Worm (Caenorhabditis elegans) whole organism, midembryonic: ENCODE results near the gene cisd-1.

Experiments used
- T22C8.4 ChIP-seq: fragments of 200-800 bp; sonication (Bioruptor generic); IDR thresholded peaks from 2 replicates; pipeline ENCODE4 v1.3.6; 2022; ENCODE audit warnings: missing genetic modification characterization, missing compliant biosample characterization
- cog-1 ChIP-seq: sonication (generic microtip); optimal IDR thresholded peaks from 2 replicates; lab custom pipeline; 2016; ENCODE audit warnings: missing genetic modification characterization, missing compliant biosample characterization
- flt-1 ChIP-seq: fragments of 200-800 bp; sonication (Bioruptor generic); IDR thresholded peaks from 2 replicates; pipeline ENCODE4 v1.3.6; 2022; ENCODE audit warnings: missing genetic modification characterization, missing compliant biosample characterization
- med-1 ChIP-seq: sonication (generic microtip); optimal IDR thresholded peaks from 2 replicates; lab custom pipeline; 2017; ENCODE audit warnings: missing genetic modification characterization, mild to moderate bottlenecking, missing compliant biosample characterization, antibody characterized with exemption, missing genetic modification reagents; ENCODE audit not compliant: insufficient read depth
- ref-1 ChIP-seq: fragments of 200-800 bp; sonication (Bioruptor generic); conservative IDR thresholded peaks from 2 replicates; pipeline ENCODE4 v1.3.6; 2022; ENCODE audit warnings: missing genetic modification reagents, missing genetic modification characterization, missing compliant biosample characterization
- tab-1 ChIP-seq: fragments of 200-800 bp; sonication (Bioruptor generic); IDR thresholded peaks from 2 replicates; pipeline ENCODE4 v1.3.6; 2022; ENCODE audit warnings: missing genetic modification characterization, missing compliant biosample characterization
- ztf-23 ChIP-seq: fragments of 200-800 bp; sonication (Bioruptor generic); IDR thresholded peaks from 2 replicates; pipeline ENCODE4 v1.3.6; 2022; ENCODE audit warnings: missing genetic modification reagents, missing genetic modification characterization, missing compliant biosample characterization
- ztf-29 ChIP-seq: fragments of 200-800 bp; sonication (Bioruptor generic); IDR thresholded peaks from 2 replicates; pipeline ENCODE4 v1.3.6; 2022; ENCODE audit warnings: missing genetic modification reagents, missing genetic modification characterization, missing compliant biosample characterization

DNA sequence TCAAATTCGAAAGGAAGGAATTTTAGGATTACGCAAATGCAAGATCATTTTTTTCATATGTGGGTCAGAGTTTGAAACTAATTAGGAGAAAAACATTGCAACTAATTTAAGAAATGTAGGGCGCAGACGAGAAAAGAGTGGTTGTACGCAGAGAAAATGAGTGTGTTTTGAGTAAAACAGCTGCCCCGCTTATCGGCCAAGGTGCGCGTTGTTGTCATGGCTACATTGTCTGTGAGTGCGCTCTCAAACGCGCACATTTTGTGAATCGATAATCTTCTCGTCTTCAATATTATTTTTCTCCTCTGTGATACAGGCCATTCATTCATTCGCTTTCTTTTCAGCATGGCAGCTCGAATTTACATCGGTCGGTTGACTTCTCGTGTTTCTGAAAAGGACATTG lies 15.8 kb downstream of the cisd-1 start:
- no peak for TF ChIP-seq ztf-23 (GFP tag; lab: Robert Waterston, UW)
- no peak for TF ChIP-seq T22C8.4 (GFP tag; lab: Robert Waterston, UW)
- TF ChIP-seq ref-1 (GFP tag; lab: Robert Waterston, UW) = no peak
- TF ChIP-seq flt-1 (GFP tag; lab: Robert Waterston, UW) = no peak
- TF ChIP-seq ztf-29 (GFP tag; lab: Robert Waterston, UW) = no peak
- no peak for TF ChIP-seq cog-1 (tag; lab: Kevin White, UChicago)
- no peak for TF ChIP-seq med-1 (GFP tag; lab: Kevin White, UChicago)
- no peak for TF ChIP-seq tab-1 (GFP tag; lab: Robert Waterston, UW)
